Fruit fly (Drosophila melanogaster) whole organism, pupa: Measurements from ENCODE around the gene CG4218.

Experiments used
- CG12605 ChIP-seq: fragments of 200-800 bp; sonication (Bioruptor generic); IDR thresholded peaks from 2 replicates; pipeline ENCODE4 v1.3.6; 2022; ENCODE audit warnings: missing biosample characterization, missing genetic modification characterization
- CG32121 ChIP-seq: fragments of 200-800 bp; sonication (Bioruptor generic); IDR thresholded peaks from 2 replicates; pipeline ENCODE4 v1.3.6; 2022; ENCODE audit warnings: missing biosample characterization, missing genetic modification characterization
- CG4496 ChIP-seq: fragments of 200-800 bp; sonication (Bioruptor generic); IDR thresholded peaks from 3 replicates; pipeline ENCODE4 v1.3.6; 2022; ENCODE audit warnings: missing biosample characterization, missing genetic modification characterization
- CG8301 ChIP-seq: fragments of 200-800 bp; sonication (Bioruptor generic); optimal IDR thresholded peaks from 2 replicates; lab custom pipeline; 2018; ENCODE audit warnings: missing biosample characterization, mild to moderate bottlenecking, missing genetic modification characterization
- D1 ChIP-seq: fragments of 200-800 bp; sonication (Bioruptor generic); optimal IDR thresholded peaks from 2 replicates; lab custom pipeline; 2018; ENCODE audit warnings: missing biosample characterization, mild to moderate bottlenecking, missing genetic modification characterization, moderate library complexity
- Ets98B ChIP-seq: fragments of 200-800 bp; sonication (Bioruptor generic); IDR thresholded peaks from 2 replicates; pipeline ENCODE4 v1.3.6; 2022; ENCODE audit warnings: missing biosample characterization, missing genetic modification characterization
- Pif1A ChIP-seq: fragments of 200-800 bp; sonication (Bioruptor generic); optimal IDR thresholded peaks from 3 replicates; lab custom pipeline; 2016; ENCODE audit warnings: missing biosample characterization, missing genetic modification characterization
- Pif1B ChIP-seq: fragments of 200-800 bp; sonication (Bioruptor generic); optimal IDR thresholded peaks from 3 replicates; lab custom pipeline; 2016; ENCODE audit warnings: missing biosample characterization, missing genetic modification characterization
- Snoo ChIP-seq: fragments of 200-800 bp; sonication (Bioruptor generic); optimal IDR thresholded peaks from 3 replicates; lab custom pipeline; 2017; ENCODE audit warnings: missing biosample characterization, mild to moderate bottlenecking, missing genetic modification characterization, inconsistent platforms
- gl ChIP-seq: fragments of 200-800 bp; sonication (Bioruptor generic); optimal IDR thresholded peaks from 2 replicates; lab custom pipeline; 2018; ENCODE audit warnings: missing biosample characterization, mild to moderate bottlenecking, missing genetic modification characterization
- rn ChIP-seq: fragments of 200-800 bp; sonication (Bioruptor generic); IDR thresholded peaks from 2 replicates; pipeline ENCODE4 v1.3.6; 2022; ENCODE audit warnings: missing biosample characterization, missing genetic modification characterization

DNA sequence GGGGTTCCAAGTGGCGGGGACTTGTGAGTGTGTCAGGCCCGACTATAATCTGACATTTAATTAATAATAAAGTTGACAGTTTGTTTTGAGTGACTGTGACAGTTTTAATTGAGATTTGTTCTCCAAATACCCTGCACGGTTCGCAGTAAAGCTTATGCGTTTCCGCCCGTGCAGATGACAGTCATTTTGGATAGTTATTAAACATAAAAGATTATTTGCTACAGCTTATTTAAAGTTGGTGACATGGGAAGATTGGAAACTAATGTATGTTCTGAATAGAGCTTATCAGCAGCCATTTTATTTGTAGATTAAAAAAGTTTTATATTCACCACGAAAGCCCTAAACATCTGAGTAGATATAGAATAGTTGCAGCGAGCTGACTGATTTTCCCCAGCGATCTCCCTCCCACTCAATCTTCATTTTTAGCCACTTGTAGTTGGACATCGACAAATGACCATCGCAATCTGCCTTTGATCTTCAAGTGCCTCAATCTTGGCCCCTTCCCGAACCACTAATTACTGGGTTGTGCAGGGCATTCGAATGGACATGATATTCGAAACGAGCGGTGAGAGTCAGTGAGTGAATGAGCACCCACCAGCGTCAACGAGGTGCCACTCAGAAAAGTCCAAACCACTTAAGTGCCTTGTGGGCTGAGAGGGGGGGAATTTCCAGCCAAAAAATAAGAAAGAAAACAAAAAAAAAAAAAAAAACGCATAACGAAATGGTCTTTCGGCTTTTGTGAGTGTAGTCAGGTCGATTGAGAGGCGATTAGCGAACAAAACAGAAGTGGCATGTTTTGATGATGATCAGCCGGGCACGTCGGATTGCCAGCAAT is 15.3 kb downstream of the CG4218 start:
- TF ChIP-seq Pif1B (GFP tag; lab: Kevin White, UChicago) (no peak), gl (tag; lab: Kevin White, UChicago) (no peak), Ets98B (GFP tag; lab: Robert Waterston, UW) (no peak), CG12605 (GFP tag; lab: Robert Waterston, UW) (no peak), rn (GFP tag; lab: Robert Waterston, UW) (no peak), CG8301 (no peak), CG4496 (no peak), CG32121 (GFP tag; lab: Robert Waterston, UW) (no peak), Snoo (tag; lab: Kevin White, UChicago) (no peak), D1 (tag; lab: Kevin White, UChicago) (no peak), Pif1A (no peak)
